Worm (Caenorhabditis elegans) whole organism, late embryonic: ENCODE data around the gene ZK1236.5.

Experiments
- C08G9.2 ChIP-seq: sonication (generic microtip); optimal IDR thresholded peaks from 2 replicates; lab custom pipeline; 2016; ENCODE audit warnings: mild to moderate bottlenecking, missing genetic modification characterization, moderate library complexity, missing compliant biosample characterization
- T23F11.4 ChIP-seq: fragments of 200-800 bp; sonication (Bioruptor generic); optimal IDR thresholded peaks from 2 replicates; lab custom pipeline; 2018; ENCODE audit warnings: mild to moderate bottlenecking, missing genetic modification characterization, missing compliant biosample characterization
- ama-1 ChIP-seq: fragments of 150-350 bp; optimal IDR thresholded peaks from 2 replicates; lab custom pipeline; 2014
- ceh-14 ChIP-seq: sonication (generic microtip); optimal IDR thresholded peaks from 2 replicates; lab custom pipeline; 2016; ENCODE audit warnings: missing genotype, missing genetic modification characterization, missing compliant biosample characterization
- ceh-18 ChIP-seq: sonication (generic microtip); optimal IDR thresholded peaks from 2 replicates; lab custom pipeline; 2016; ENCODE audit warnings: missing genetic modification characterization, missing compliant biosample characterization
- ceh-22 ChIP-seq: sonication (generic microtip); optimal IDR thresholded peaks from 2 replicates; lab custom pipeline; 2017; ENCODE audit warnings: missing biosample characterization, missing genetic modification characterization
- ceh-24 ChIP-seq: sonication (generic microtip); optimal IDR thresholded peaks from 2 replicates; lab custom pipeline; 2016; ENCODE audit warnings: mild to moderate bottlenecking, missing genetic modification characterization, missing compliant biosample characterization
- ceh-31 ChIP-seq: sonication (generic microtip); optimal IDR thresholded peaks from 2 replicates; lab custom pipeline; 2016; ENCODE audit warnings: missing genetic modification characterization, missing compliant biosample characterization
- ceh-48 ChIP-seq: sonication (generic microtip); optimal IDR thresholded peaks from 2 replicates; lab custom pipeline; 2016; ENCODE audit warnings: missing genetic modification characterization, inconsistent platforms, missing compliant biosample characterization
- ceh-9 ChIP-seq: sonication (generic microtip); optimal IDR thresholded peaks from 2 replicates; lab custom pipeline; 2016; ENCODE audit warnings: mild to moderate bottlenecking, missing genetic modification characterization, inconsistent platforms, missing compliant biosample characterization
- che-1 ChIP-seq: sonication (generic microtip); optimal IDR thresholded peaks from 2 replicates; lab custom pipeline; 2016; ENCODE audit warnings: mild to moderate bottlenecking, missing genetic modification characterization, missing compliant biosample characterization
- dmd-4 ChIP-seq: sonication (generic microtip); optimal IDR thresholded peaks from 2 replicates; lab custom pipeline; 2016; ENCODE audit warnings: borderline replicate concordance, missing genetic modification characterization, missing compliant biosample characterization
- elt-4 ChIP-seq: sonication (generic microtip); optimal IDR thresholded peaks from 2 replicates; lab custom pipeline; 2016; ENCODE audit warnings: missing genetic modification characterization, missing compliant biosample characterization
- ets-4 ChIP-seq: sonication (generic microtip); optimal IDR thresholded peaks from 2 replicates; lab custom pipeline; 2016; ENCODE audit warnings: missing genetic modification characterization, missing compliant biosample characterization
- fax-1 ChIP-seq: sonication (generic microtip); optimal IDR thresholded peaks from 2 replicates; lab custom pipeline; 2016; ENCODE audit warnings: missing genotype, missing genetic modification characterization, missing compliant biosample characterization
- fkh-10 ChIP-seq: fragments of 150-350 bp; optimal IDR thresholded peaks from 2 replicates; lab custom pipeline; 2014; ENCODE audit warnings: missing biosample characterization, missing genetic modification reagents, missing genetic modification characterization
- fkh-6 ChIP-seq: sonication (generic microtip); optimal IDR thresholded peaks from 2 replicates; lab custom pipeline; 2016; ENCODE audit warnings: missing genetic modification characterization, missing compliant biosample characterization
- gmeb-2 ChIP-seq: sonication (generic microtip); optimal IDR thresholded peaks from 2 replicates; lab custom pipeline; 2016; ENCODE audit warnings: missing genetic modification characterization, inconsistent platforms, missing compliant biosample characterization
- hlh-30 ChIP-seq: sonication (generic microtip); optimal IDR thresholded peaks from 2 replicates; lab custom pipeline; 2017; ENCODE audit warnings: antibody characterized with exemption, missing genetic modification characterization, missing compliant biosample characterization; ENCODE audit not compliant: insufficient read depth
- hlh-6 ChIP-seq: sonication (generic microtip); optimal IDR thresholded peaks from 2 replicates; lab custom pipeline; 2016; ENCODE audit warnings: missing genotype, missing genetic modification characterization, missing compliant biosample characterization
- lim-6 ChIP-seq: sonication (generic microtip); optimal IDR thresholded peaks from 2 replicates; lab custom pipeline; 2016; ENCODE audit warnings: missing genetic modification characterization, missing compliant biosample characterization
- nfya-1 ChIP-seq: sonication (generic microtip); optimal IDR thresholded peaks from 2 replicates; lab custom pipeline; 2017; ENCODE audit warnings: missing genetic modification characterization, mild to moderate bottlenecking, missing compliant biosample characterization, antibody characterized with exemption, moderate library complexity
- nhr-11 ChIP-seq: fragments of 150-350 bp; optimal IDR thresholded peaks from 2 replicates; lab custom pipeline; 2014; ENCODE audit warnings: missing biosample characterization, missing genetic modification characterization
- nhr-232 ChIP-seq: sonication (generic microtip); optimal IDR thresholded peaks from 2 replicates; lab custom pipeline; 2016; ENCODE audit warnings: missing genetic modification characterization, missing compliant biosample characterization
- odd-2 ChIP-seq: sonication (generic microtip); optimal IDR thresholded peaks from 2 replicates; lab custom pipeline; 2017; ENCODE audit warnings: antibody characterized with exemption, mild to moderate bottlenecking, missing genetic modification characterization, missing compliant biosample characterization
- pat-9 ChIP-seq: fragments of 200-800 bp; sonication (Bioruptor generic); optimal IDR thresholded peaks from 2 replicates; lab custom pipeline; 2018; ENCODE audit warnings: mild to moderate bottlenecking, missing genetic modification characterization, moderate library complexity, missing compliant biosample characterization
- pax-1 ChIP-seq: fragments of 150-350 bp; optimal IDR thresholded peaks from 2 replicates; lab custom pipeline; 2014; ENCODE audit warnings: missing biosample characterization, missing genetic modification characterization
- pha-2 ChIP-seq: sonication (generic microtip); optimal IDR thresholded peaks from 2 replicates; lab custom pipeline; 2017; ENCODE audit warnings: mild to moderate bottlenecking, missing genetic modification characterization, missing compliant biosample characterization
- ref-2 ChIP-seq: sonication (generic microtip); optimal IDR thresholded peaks from 2 replicates; lab custom pipeline; 2016; ENCODE audit warnings: missing genetic modification characterization, missing compliant biosample characterization
- rnt-1 ChIP-seq: sonication (generic microtip); optimal IDR thresholded peaks from 2 replicates; lab custom pipeline; 2016; ENCODE audit warnings: missing genetic modification characterization, missing compliant biosample characterization
- sox-2 ChIP-seq: fragments of 200-800 bp; sonication (Bioruptor generic); IDR thresholded peaks from 2 replicates; pipeline ENCODE4 v1.3.6; 2022; ENCODE audit warnings: missing genetic modification reagents, missing genetic modification characterization, missing compliant biosample characterization
- sox-4 ChIP-seq: sonication (generic microtip); optimal IDR thresholded peaks from 2 replicates; lab custom pipeline; 2017; ENCODE audit warnings: mild to moderate bottlenecking, missing genetic modification characterization, inconsistent platforms, missing compliant biosample characterization
- ttx-3 ChIP-seq: sonication (generic microtip); optimal IDR thresholded peaks from 2 replicates; lab custom pipeline; 2016; ENCODE audit warnings: missing genetic modification reagents, missing genetic modification characterization, missing compliant biosample characterization
- unc-42 ChIP-seq: sonication (generic microtip); optimal IDR thresholded peaks from 2 replicates; lab custom pipeline; 2016; ENCODE audit warnings: missing genotype, missing genetic modification characterization, missing compliant biosample characterization
- unc-55 ChIP-seq: sonication (generic microtip); optimal IDR thresholded peaks from 2 replicates; lab custom pipeline; 2017; ENCODE audit warnings: missing biosample characterization, missing genetic modification reagents, missing genetic modification characterization
- zip-5 ChIP-seq: sonication (generic microtip); optimal IDR thresholded peaks from 2 replicates; lab custom pipeline; 2016; ENCODE audit warnings: missing genetic modification characterization, missing compliant biosample characterization
- ztf-16 ChIP-seq: sonication (generic microtip); optimal IDR thresholded peaks from 2 replicates; lab custom pipeline; 2017; ENCODE audit warnings: missing genetic modification characterization, missing compliant biosample characterization

ZK1236.5 gene

DNA sequence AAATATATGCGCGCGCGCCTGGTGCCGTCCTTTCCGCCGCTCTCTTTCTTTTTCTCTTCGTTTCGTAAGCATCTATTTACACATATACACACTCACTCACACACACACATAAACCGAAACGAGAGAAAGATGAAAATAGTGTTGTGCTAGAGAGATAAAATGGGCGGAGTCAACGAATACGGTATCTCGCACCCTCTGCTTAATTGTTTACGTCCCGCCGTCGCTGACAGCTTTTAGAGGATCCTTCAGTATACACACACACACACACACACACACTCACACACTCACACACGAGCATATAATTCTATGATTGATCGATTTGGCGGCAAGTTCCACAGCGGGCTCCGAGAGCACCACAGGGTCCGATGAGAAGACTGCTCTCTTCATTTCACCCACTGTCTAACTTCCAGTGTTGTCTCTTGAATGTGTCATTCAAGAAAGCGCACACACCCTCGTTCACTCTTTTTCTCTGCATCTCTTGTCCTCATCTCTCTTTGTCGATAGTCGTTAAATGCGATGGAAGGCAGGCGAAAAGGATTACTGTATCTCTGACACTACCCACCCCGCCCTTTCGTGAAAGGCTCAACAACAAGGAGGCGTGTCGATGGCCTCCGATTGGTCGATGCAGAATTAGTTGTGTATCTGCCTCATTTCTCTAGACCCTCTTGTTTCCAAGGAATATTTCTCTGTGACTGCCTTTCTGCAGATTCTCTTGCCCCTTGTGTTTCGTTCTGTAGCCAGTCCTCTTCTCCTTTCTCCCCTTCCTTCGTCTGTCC, 14.6 kb downstream of the ZK1236.5 start (continued):
- peak; percentile 61 for TF ChIP-seq sox-2 (GFP tag; lab: Robert Waterston, UW)
- TF ChIP-seq pha-2 (tag; lab: Kevin White, UChicago) = peak; percentile 83
- no peak for TF ChIP-seq nhr-11 (tag; lab: Kevin White, UChicago)
- peak; percentile 98 for TF ChIP-seq ceh-18
- TF ChIP-seq rnt-1 (tag; lab: Kevin White, UChicago) = peak; percentile 54
- no peak for TF ChIP-seq nhr-232 (tag; lab: Kevin White, UChicago)
- no peak for TF ChIP-seq ceh-24 (tag; lab: Kevin White, UChicago)
- no peak for TF ChIP-seq ama-1 (lab: Kevin White, UChicago)
- peak; percentile 2 for TF ChIP-seq pat-9 (tag; lab: Kevin White, UChicago)
- TF ChIP-seq fax-1 (tag; lab: Kevin White, UChicago) = no peak
- TF ChIP-seq pax-1 (tag; lab: Kevin White, UChicago) = no peak
- TF ChIP-seq hlh-6 (tag; lab: Kevin White, UChicago) = no peak
- peak; percentile 1 for TF ChIP-seq dmd-4 (tag; lab: Kevin White, UChicago)
- no peak for TF ChIP-seq sox-4
- TF ChIP-seq hlh-30 (tag; lab: Kevin White, UChicago) = peak; percentile 70
- TF ChIP-seq fkh-6 (tag; lab: Kevin White, UChicago) = no peak
- peak; percentile 87 for TF ChIP-seq ceh-22 (tag; lab: Kevin White, UChicago)
- TF ChIP-seq ceh-9 = no peak
- TF ChIP-seq odd-2 = no peak
- peak; percentile 66 for TF ChIP-seq ceh-48 (tag; lab: Kevin White, UChicago)
- TF ChIP-seq ceh-31 (tag; lab: Kevin White, UChicago) = peak; percentile 95

DNA sequence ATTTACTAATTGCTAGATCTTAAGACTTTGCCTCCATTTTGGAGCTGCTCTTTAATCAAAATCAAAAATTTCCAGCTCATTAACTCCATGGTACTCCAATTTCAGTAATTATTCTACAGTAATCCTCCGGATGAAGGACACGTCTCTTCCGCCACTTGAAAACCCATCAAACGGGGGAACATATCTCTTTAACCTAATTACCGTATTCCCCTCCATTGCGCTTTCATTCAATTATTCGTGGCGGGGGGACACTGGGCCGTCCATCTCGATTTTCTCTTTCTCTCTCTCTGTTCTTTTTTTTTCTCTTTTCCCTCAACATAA, 15.2 kb downstream of the ZK1236.5 start:
- TF ChIP-seq ceh-14 (tag; lab: Kevin White, UChicago) = no peak
- peak; percentile 99 for TF ChIP-seq unc-42 (tag; lab: Kevin White, UChicago)
- peak; percentile 67 for TF ChIP-seq ceh-31 (tag; lab: Kevin White, UChicago)

DNA sequence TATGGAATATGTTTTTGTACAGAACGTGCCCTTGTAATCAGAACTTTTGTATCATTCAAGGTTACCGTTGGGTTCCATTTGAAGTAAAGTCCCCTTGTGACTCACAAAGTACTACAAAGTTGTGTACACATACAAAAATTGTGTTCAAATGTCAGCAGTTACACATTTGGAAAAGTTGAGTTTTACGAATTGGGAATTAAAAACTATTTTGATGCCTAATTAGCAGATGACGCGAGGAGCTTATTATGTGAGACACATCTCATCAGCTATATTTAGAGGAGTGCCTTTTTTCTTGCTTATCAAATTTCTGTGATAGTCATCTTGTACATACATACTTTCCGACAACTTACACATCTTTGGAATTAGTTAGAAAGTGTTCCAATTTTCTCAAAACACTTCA, 18.5 kb downstream of the ZK1236.5 start:
- TF ChIP-seq nfya-1 (tag; lab: Kevin White, UChicago) = no peak
- no peak for TF ChIP-seq elt-4 (tag; lab: Kevin White, UChicago)
- no peak for TF ChIP-seq unc-55 (GFP tag; lab: Kevin White, UChicago)
- no peak for TF ChIP-seq gmeb-2 (tag; lab: Kevin White, UChicago)
- TF ChIP-seq fkh-6 (tag; lab: Kevin White, UChicago) = no peak
- no peak for TF ChIP-seq ceh-14 (tag; lab: Kevin White, UChicago)
- TF ChIP-seq ttx-3 = no peak
- TF ChIP-seq hlh-30 (tag; lab: Kevin White, UChicago) = no peak
- no peak for TF ChIP-seq ztf-16 (tag; lab: Kevin White, UChicago)
- TF ChIP-seq ref-2 (tag; lab: Kevin White, UChicago) = no peak
- TF ChIP-seq che-1 (tag; lab: Kevin White, UChicago) = no peak
- no peak for TF ChIP-seq lim-6 (tag; lab: Kevin White, UChicago)
- TF ChIP-seq fax-1 (tag; lab: Kevin White, UChicago) = no peak
- TF ChIP-seq C08G9.2 (tag; lab: Kevin White, UChicago) = no peak
- no peak for TF ChIP-seq T23F11.4 (GFP tag; lab: Kevin White, UChicago)
- TF ChIP-seq zip-5 (tag; lab: Kevin White, UChicago) = no peak
- TF ChIP-seq fkh-10 (GFP tag; lab: Kevin White, UChicago) = no peak
- TF ChIP-seq ets-4 (tag; lab: Kevin White, UChicago) = no peak
- TF ChIP-seq, all 69 proteins: peak for 0
